Fruit fly (Drosophila melanogaster): ENCODE results near the gene Ir67b.

dm6 chr3L:10390947-10391346, 40.8 kb downstream of the Ir67b start:
- no peak for TF ChIP-seq Sin3A (optimal IDR thresholded peaks at IDR 0.05)
- TF ChIP-seq ttk (optimal IDR thresholded peaks at IDR 0.05), result no peak
- TF ChIP-seq insv (optimal IDR thresholded peaks at IDR 0.05), result no peak
- no peak for TF ChIP-seq h (optimal IDR thresholded peaks at IDR 0.05)
- no peak for TF ChIP-seq psq (optimal IDR thresholded peaks at IDR 0.05)
- no peak for TF ChIP-seq Myc (optimal IDR thresholded peaks at IDR 0.05)
